Fruit fly (Drosophila melanogaster): Measurements from ENCODE around the gene bbg.

bbg gene

dm6 chr3L:14402632-14403031 lies 133.4 kb downstream of the bbg start, which contains the start of gene CG3868:
Gene CG3868 (minus strand): TSS chr3L:14402725.
- TF ChIP-seq CG17801 (GFP tag; optimal IDR thresholded peaks at IDR 0.05; ENCODE audit: partially characterized antibody) = no peak

- no peak for TF ChIP-seq CG17801 (GFP tag; optimal IDR thresholded peaks at IDR 0.05; ENCODE audit: partially characterized antibody)
Measured at dm6 chr3L:14399873-14400272, 136.2 kb downstream of the bbg start.

dm6 chr3L:14397020-14397602 lies 139.0 kb downstream of the bbg start:
- no peak for TF ChIP-seq CG17801 (GFP tag; optimal IDR thresholded peaks at IDR 0.05; ENCODE audit: partially characterized antibody)

dm6 chr3L:14389242-14389641 lies 146.8 kb downstream of the bbg start:
- TF ChIP-seq CG17801 (GFP tag; optimal IDR thresholded peaks at IDR 0.05; ENCODE audit: partially characterized antibody) = no peak

dm6 chr3L:14381523-14381922 lies 154.6 kb downstream of the bbg start, which contains the start of gene CG43120:
Gene CG43120 (plus strand): TSS chr3L:14381913.
- TF ChIP-seq CG17801 (GFP tag; optimal IDR thresholded peaks at IDR 0.05; ENCODE audit: partially characterized antibody) = no peak

- TF ChIP-seq CG17801 (GFP tag; optimal IDR thresholded peaks at IDR 0.05; ENCODE audit: partially characterized antibody) = no peak
Measured at dm6 chr3L:14375863-14376262, 160.2 kb downstream of the bbg start.

- TF ChIP-seq CG17801 (GFP tag; optimal IDR thresholded peaks at IDR 0.05; ENCODE audit: partially characterized antibody) = no peak
Measured at dm6 chr3L:14374499-14374898, 161.6 kb downstream of the bbg start.

- TF ChIP-seq CG17801 (GFP tag; optimal IDR thresholded peaks at IDR 0.05; ENCODE audit: partially characterized antibody) = no peak
Measured at dm6 chr3L:14369607-14370006, 166.5 kb downstream of the bbg start, which contains the start of gene CG13481. Gene CG13481 (minus strand): TSS chr3L:14369707.

- no peak for TF ChIP-seq CG17801 (GFP tag; optimal IDR thresholded peaks at IDR 0.05; ENCODE audit: partially characterized antibody)
Measured at dm6 chr3L:14366124-14366523, 170.0 kb downstream of the bbg start.

dm6 chr3L:14365440-14365839 lies 170.6 kb downstream of the bbg start:
- TF ChIP-seq CG17801 (GFP tag; optimal IDR thresholded peaks at IDR 0.05; ENCODE audit: partially characterized antibody) = no peak

- no peak for TF ChIP-seq CG17801 (GFP tag; optimal IDR thresholded peaks at IDR 0.05; ENCODE audit: partially characterized antibody)
Measured at dm6 chr3L:14364701-14365100, 171.4 kb downstream of the bbg start.

dm6 chr3L:14363103-14363751 lies 172.8 kb downstream of the bbg start:
- peak; percentile 28 for TF ChIP-seq CG17801 (GFP tag; optimal IDR thresholded peaks at IDR 0.05; ENCODE audit: partially characterized antibody)
